Worm (Caenorhabditis elegans) whole organism, young adult: Measurements from ENCODE around the gene ZK470.4.
A peak's percentile ranks its signal among the peaks of the same experiment; 100 is the strongest.

ENCODE experiments used
- B0035.1 ChIP-seq: sonication (generic microtip); optimal IDR thresholded peaks from 2 replicates; lab custom pipeline; 2016; ENCODE audit warnings: missing genetic modification characterization, mild to moderate bottlenecking, missing compliant biosample characterization, missing genotype, missing genetic modification reagents
- B0261.1 ChIP-seq: sonication (generic microtip); optimal IDR thresholded peaks from 2 replicates; lab custom pipeline; 2016; ENCODE audit warnings: mild to moderate bottlenecking, missing genetic modification characterization, moderate library complexity, missing compliant biosample characterization
- B0336.3 ChIP-seq: fragments of 200-800 bp; sonication (Bioruptor generic); IDR thresholded peaks from 2 replicates; pipeline ENCODE4 v1.3.6; 2022; ENCODE audit warnings: missing genetic modification characterization, missing compliant biosample characterization
- C06A6.2 ChIP-seq: fragments of 200-800 bp; sonication (Bioruptor generic); conservative IDR thresholded peaks from 2 replicates; pipeline ENCODE4 v1.3.6; 2022; ENCODE audit warnings: missing genetic modification characterization, missing compliant biosample characterization
- F22D6.2 ChIP-seq: sonication (generic microtip); optimal IDR thresholded peaks from 2 replicates; lab custom pipeline; 2016; ENCODE audit warnings: mild to moderate bottlenecking, missing genetic modification characterization, missing compliant biosample characterization
- F52B5.7 ChIP-seq: sonication (generic microtip); optimal IDR thresholded peaks from 2 replicates; lab custom pipeline; 2016; ENCODE audit warnings: mild to moderate bottlenecking, missing genetic modification characterization, missing compliant biosample characterization
- K12H6.12 ChIP-seq: fragments of 200-800 bp; sonication (Bioruptor generic); optimal IDR thresholded peaks from 2 replicates; lab custom pipeline; 2018; ENCODE audit warnings: mild to moderate bottlenecking, missing genetic modification characterization, missing compliant biosample characterization
- Y56A3A.18 ChIP-seq: fragments of 200-800 bp; sonication (Bioruptor generic); IDR thresholded peaks from 2 replicates; pipeline ENCODE4 v1.3.6; 2022; ENCODE audit warnings: missing genetic modification reagents, missing genetic modification characterization, missing compliant biosample characterization
- ama-1 ChIP-seq, 3 experiments: fragments of 150-350 bp in 1 of 3; sonication (generic microtip) in 2 of 3; optimal IDR thresholded peaks; 2 replicates each; lab custom pipeline; 2014 to 2018; ENCODE audit warnings: missing biosample characterization in 2 of 3, missing genetic modification characterization in 2 of 3, missing genetic modification reagents in 2 of 3
- atf-7 ChIP-seq: sonication (generic microtip); optimal IDR thresholded peaks from 2 replicates; lab custom pipeline; 2017; ENCODE audit warnings: mild to moderate bottlenecking, missing genetic modification characterization, missing compliant biosample characterization
- attf-6 ChIP-seq: fragments of 200-800 bp; sonication (Bioruptor generic); IDR thresholded peaks from 2 replicates; pipeline ENCODE4 v1.3.6; 2022; ENCODE audit warnings: missing genetic modification reagents, missing genetic modification characterization, missing compliant biosample characterization
- bed-1 ChIP-seq: fragments of 200-800 bp; sonication (Bioruptor generic); IDR thresholded peaks from 2 replicates; pipeline ENCODE4 v1.3.6; 2022; ENCODE audit warnings: missing genetic modification reagents, missing genetic modification characterization, missing compliant biosample characterization
- cebp-2 ChIP-seq: fragments of 200-800 bp; sonication (Bioruptor generic); IDR thresholded peaks from 2 replicates; pipeline ENCODE4 v1.3.6; 2022; ENCODE audit warnings: missing genetic modification characterization, missing compliant biosample characterization
- ceh-91 ChIP-seq: fragments of 200-800 bp; sonication (Bioruptor generic); IDR thresholded peaks from 2 replicates; pipeline ENCODE4 v1.3.6; 2022; ENCODE audit warnings: missing genetic modification reagents, missing genetic modification characterization, missing compliant biosample characterization
- chd-7 ChIP-seq: sonication (generic microtip); optimal IDR thresholded peaks from 2 replicates; lab custom pipeline; 2016; ENCODE audit warnings: mild to moderate bottlenecking, missing genetic modification characterization, moderate library complexity, missing compliant biosample characterization
- die-1 ChIP-seq: sonication (generic microtip); optimal IDR thresholded peaks from 2 replicates; lab custom pipeline; 2016; ENCODE audit warnings: missing genotype, mild to moderate bottlenecking, missing genetic modification characterization, missing compliant biosample characterization
- dox-1 ChIP-seq: fragments of 200-800 bp; sonication (Bioruptor generic); IDR thresholded peaks from 2 replicates; pipeline ENCODE4 v1.3.6; 2022; ENCODE audit warnings: missing genetic modification reagents, missing genetic modification characterization, missing compliant biosample characterization
- dpff-1 ChIP-seq: sonication (generic microtip); optimal IDR thresholded peaks from 2 replicates; lab custom pipeline; 2017; ENCODE audit warnings: mild to moderate bottlenecking, missing genetic modification characterization, missing compliant biosample characterization
- egl-18 ChIP-seq: fragments of 200-800 bp; sonication (Bioruptor generic); IDR thresholded peaks from 2 replicates; pipeline ENCODE4 v1.3.6; 2022; ENCODE audit warnings: missing genetic modification reagents, missing genetic modification characterization, missing compliant biosample characterization
- ets-4 ChIP-seq: fragments of 200-800 bp; sonication (Bioruptor generic); optimal IDR thresholded peaks from 2 replicates; lab custom pipeline; 2018; ENCODE audit warnings: mild to moderate bottlenecking, missing genetic modification characterization, missing compliant biosample characterization
- hrde-1 ChIP-seq: sonication (generic microtip); optimal IDR thresholded peaks from 2 replicates; lab custom pipeline; 2016; ENCODE audit warnings: missing genetic modification characterization, mild to moderate bottlenecking, missing compliant biosample characterization, moderate library complexity, missing genotype, missing genetic modification reagents, borderline replicate concordance
- hsf-1 ChIP-seq: fragments of 200-800 bp; sonication (Bioruptor generic); IDR thresholded peaks from 2 replicates; pipeline ENCODE4 v1.3.6; 2022; ENCODE audit warnings: missing genetic modification reagents, missing genetic modification characterization, missing compliant biosample characterization
- let-526 ChIP-seq: fragments of 200-800 bp; sonication (Bioruptor generic); IDR thresholded peaks from 2 replicates; pipeline ENCODE4 v1.3.6; 2022; ENCODE audit warnings: missing genetic modification reagents, missing genetic modification characterization, missing compliant biosample characterization
- let-607 ChIP-seq, 2 experiments: fragments of 200-800 bp in 1 of 2; sonication (Bioruptor generic) in 1 of 2; sonication (generic microtip) in 1 of 2; optimal IDR thresholded peaks; 2 replicates each; lab custom pipeline; 2016 to 2018; ENCODE audit warnings: mild to moderate bottlenecking in 2 of 2, missing compliant biosample characterization in 2 of 2, missing genetic modification characterization in 2 of 2, moderate library complexity in 2 of 2, missing genotype in 1 of 2
- lin-40 ChIP-seq: sonication (generic microtip); optimal IDR thresholded peaks from 2 replicates; lab custom pipeline; 2016; ENCODE audit warnings: missing genetic modification characterization, mild to moderate bottlenecking, missing compliant biosample characterization, missing genotype, missing genetic modification reagents
- madf-10 ChIP-seq: sonication (generic microtip); optimal IDR thresholded peaks from 2 replicates; lab custom pipeline; 2016; ENCODE audit warnings: mild to moderate bottlenecking, missing genetic modification characterization, missing compliant biosample characterization
- mcd-1 ChIP-seq: fragments of 200-800 bp; sonication (Bioruptor generic); IDR thresholded peaks from 2 replicates; pipeline ENCODE4 v1.3.6; 2022; ENCODE audit warnings: missing genetic modification reagents, missing genetic modification characterization, missing compliant biosample characterization
- nfya-2 ChIP-seq: fragments of 200-800 bp; sonication (Bioruptor generic); IDR thresholded peaks from 2 replicates; pipeline ENCODE4 v1.3.6; 2022; ENCODE audit warnings: missing genetic modification reagents, missing genetic modification characterization, missing compliant biosample characterization
- nfyb-1 ChIP-seq: fragments of 200-800 bp; sonication (Bioruptor generic); IDR thresholded peaks from 2 replicates; pipeline ENCODE4 v1.3.6; 2022; ENCODE audit warnings: missing genetic modification reagents, missing genetic modification characterization, missing compliant biosample characterization
- nhr-80 ChIP-seq: sonication (generic microtip); optimal IDR thresholded peaks from 2 replicates; lab custom pipeline; 2016; ENCODE audit warnings: missing genetic modification characterization, missing compliant biosample characterization
- sea-2 ChIP-seq: fragments of 200-800 bp; sonication (Bioruptor generic); IDR thresholded peaks from 2 replicates; pipeline ENCODE4 v1.3.6; 2022; ENCODE audit warnings: missing genetic modification characterization, missing compliant biosample characterization
- snpc-1.1 ChIP-seq: sonication (generic microtip); optimal IDR thresholded peaks from 2 replicates; lab custom pipeline; 2017; ENCODE audit warnings: missing genetic modification characterization, mild to moderate bottlenecking, missing compliant biosample characterization, antibody characterized with exemption, moderate library complexity, missing genotype, missing genetic modification reagents; ENCODE audit not compliant: insufficient read depth
- somi-1 ChIP-seq: fragments of 200-800 bp; sonication (Bioruptor generic); optimal IDR thresholded peaks from 2 replicates; lab custom pipeline; 2018; ENCODE audit warnings: mild to moderate bottlenecking, missing genetic modification characterization, missing compliant biosample characterization
- tbx-9 ChIP-seq: sonication (generic microtip); optimal IDR thresholded peaks from 2 replicates; lab custom pipeline; 2016; ENCODE audit warnings: borderline replicate concordance, missing genetic modification characterization, inconsistent platforms, missing compliant biosample characterization
- unc-62 ChIP-seq: fragments of 150-350 bp; optimal IDR thresholded peaks from 2 replicates; lab custom pipeline; 2014; ENCODE audit warnings: missing biosample characterization, missing genetic modification reagents, missing genetic modification characterization
- ztf-25 ChIP-seq: fragments of 200-800 bp; sonication (Bioruptor generic); IDR thresholded peaks from 2 replicates; pipeline ENCODE4 v1.3.6; 2022; ENCODE audit warnings: missing genetic modification reagents, missing genetic modification characterization, missing compliant biosample characterization
- ztf-26 ChIP-seq: sonication (generic microtip); optimal IDR thresholded peaks from 2 replicates; lab custom pipeline; 2017; ENCODE audit warnings: missing genetic modification characterization, missing compliant biosample characterization
- ztf-28 ChIP-seq: fragments of 200-800 bp; sonication (Bioruptor generic); IDR thresholded peaks from 2 replicates; pipeline ENCODE4 v1.3.6; 2022; ENCODE audit warnings: missing genetic modification reagents, missing genetic modification characterization, missing compliant biosample characterization
- ztf-6 ChIP-seq: fragments of 200-800 bp; sonication (Bioruptor generic); IDR thresholded peaks from 2 replicates; pipeline ENCODE4 v1.3.6; 2022; ENCODE audit warnings: missing genetic modification reagents, missing genetic modification characterization, missing compliant biosample characterization

ZK470.4 gene

ce11 chrX:4137452-4138164, 2.0 kb downstream of the ZK470.4 start (continued):
- TF ChIP-seq nfya-2 (GFP tag; lab: Robert Waterston, UW), result no peak

DNA sequence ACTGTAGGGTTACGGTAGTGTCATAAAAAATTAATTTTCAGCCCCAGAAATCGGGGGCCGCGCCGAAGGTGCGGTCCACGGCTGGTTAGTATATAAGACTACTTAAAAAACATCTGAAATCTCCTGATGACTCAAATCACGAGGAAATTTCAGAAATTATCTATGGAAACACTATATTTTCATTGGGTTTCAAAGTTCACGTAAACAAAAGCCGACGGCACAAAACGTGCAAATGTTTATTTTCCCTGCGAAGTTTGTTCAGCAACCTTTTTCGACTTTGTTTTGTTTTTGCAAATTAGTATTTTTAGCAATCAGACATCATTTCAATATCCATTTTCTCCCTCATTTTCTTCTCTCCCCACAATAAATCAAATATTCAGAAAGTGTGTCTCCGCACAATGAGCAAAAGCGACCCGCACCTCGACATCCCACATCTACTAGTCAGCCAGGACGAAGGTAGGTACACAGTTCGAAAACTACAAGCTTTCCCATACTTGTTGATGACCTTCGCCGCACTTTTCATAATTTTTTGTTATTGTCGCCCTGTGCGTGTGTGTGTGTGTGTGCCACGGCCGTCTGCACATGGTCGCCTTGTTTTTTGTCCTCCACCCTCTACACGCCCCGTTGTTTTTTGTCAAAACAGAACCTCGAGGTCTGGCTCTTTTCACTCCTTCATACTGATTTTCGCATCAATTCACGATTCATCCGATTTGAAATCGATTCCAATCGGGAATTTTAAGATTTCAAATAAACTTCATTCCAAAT, 2.8 kb downstream of the ZK470.4 start:
- TF ChIP-seq nfyb-1 (GFP tag; lab: Robert Waterston, UW) (peak; percentile 32; the same call in 1 of the 2 replicates), attf-6 (no peak), B0035.1 (tag; lab: Kevin White, UChicago) (no peak)
- TF ChIP-seq, all 124 proteins: peak for 1

- TF ChIP-seq mcd-1 (no peak), snpc-1.1 (tag; lab: Kevin White, UChicago) (no peak), hsf-1 (GFP tag; lab: Robert Waterston, UW) (no peak), sea-2 (GFP tag; lab: Robert Waterston, UW) (no peak), madf-10 (tag; lab: Kevin White, UChicago) (no peak), Y56A3A.18 (no peak), egl-18 (GFP tag; lab: Robert Waterston, UW) (no peak), nfyb-1 (GFP tag; lab: Robert Waterston, UW) (no peak)
Measured at ce11 chrX:4134855-4135254, 4.7 kb downstream of the ZK470.4 start, which contains the start of gene ZK470.2. ZK470.2 (plus strand) TSS chrX:4135155.

DNA sequence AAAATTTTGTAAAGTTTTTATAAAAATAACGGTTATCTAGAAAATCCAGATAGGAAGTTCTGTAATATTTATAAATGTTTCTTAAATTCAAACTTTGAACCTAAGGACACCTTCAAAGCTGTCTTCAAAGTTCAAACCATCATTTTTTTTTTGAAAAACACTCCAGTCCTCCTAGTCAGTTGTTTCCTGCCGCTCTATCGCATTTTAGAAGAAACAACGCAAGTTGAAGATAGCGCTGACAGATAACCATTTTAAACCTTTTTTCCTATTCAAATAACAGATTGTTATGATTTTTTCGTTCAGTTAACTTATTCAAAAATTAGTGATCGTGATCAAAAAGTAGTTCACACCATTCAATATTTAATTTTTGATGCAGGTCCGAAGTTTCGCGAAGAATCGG, 6.2 kb downstream of the ZK470.4 start:
- TF ChIP-seq ztf-28, result no peak
- TF ChIP-seq dpff-1, result no peak
- TF ChIP-seq tbx-9 (tag; lab: Kevin White, UChicago), result no peak
- no peak for TF ChIP-seq cebp-2 (GFP tag; lab: Robert Waterston, UW)
- TF ChIP-seq bed-1 (GFP tag; lab: Robert Waterston, UW), result no peak
- peak; percentile 10 for TF ChIP-seq nhr-80
- TF ChIP-seq, all 124 proteins: peak for 1

- TF ChIP-seq lin-40 (peak; percentile 65), chd-7 (peak; percentile 36), C06A6.2 (GFP tag; lab: Robert Waterston, UW) (0 out of 2 replicates have a peak, but pooled peaks have one; percentile 35), somi-1 (GFP tag; lab: Kevin White, UChicago) (peak; percentile 73), F22D6.2 (peak; percentile 45), ztf-26 (peak; percentile 71), nhr-80 (peak; percentile 2), die-1 (peak; percentile 50), ama-1 (optimal IDR thresholded peaks at IDR 0.05; lab: Kevin White, UChicago) (no peak), ama-1 (GFP tag; optimal IDR thresholded peaks at IDR 0.05; lab: Kevin White, UChicago) (no peak), let-526 (no peak), K12H6.12 (tag; lab: Kevin White, UChicago) (no peak)
Measured at ce11 chrX:4132243-4132642, 7.3 kb downstream of the ZK470.4 start.

DNA sequence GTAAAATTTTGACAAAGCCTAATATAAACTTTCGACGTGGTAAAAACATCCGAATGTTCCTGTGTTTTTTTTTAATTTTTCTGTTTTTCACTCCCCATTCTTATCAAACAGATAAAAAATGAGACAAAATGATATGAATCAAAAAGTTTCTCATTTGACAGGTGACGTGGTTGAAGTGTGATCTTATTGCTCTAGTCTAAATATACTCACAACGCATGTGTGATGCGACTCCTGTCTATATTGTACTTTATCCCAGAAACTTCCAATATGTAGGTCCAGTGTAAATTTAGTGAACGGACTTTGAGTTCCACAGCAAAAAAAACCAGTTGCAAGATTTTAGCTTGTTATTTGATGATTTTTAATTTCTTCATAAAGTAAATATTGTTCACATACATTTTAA, 8.2 kb downstream of the ZK470.4 start:
- TF ChIP-seq K12H6.12 (tag; lab: Kevin White, UChicago), result no peak
- TF ChIP-seq let-607 (tag; optimal IDR thresholded peaks at IDR 0.05; lab: Kevin White, UChicago), result no peak
- TF ChIP-seq let-526, result no peak
- no peak for TF ChIP-seq hrde-1 (tag; lab: Kevin White, UChicago)
- no peak for TF ChIP-seq B0336.3 (GFP tag; lab: Robert Waterston, UW)
- no peak for TF ChIP-seq unc-62 (GFP tag; lab: Kevin White, UChicago)
- TF ChIP-seq dox-1 (GFP tag; lab: Robert Waterston, UW), result no peak
- no peak for TF ChIP-seq ets-4
- TF ChIP-seq ceh-91 (GFP tag; lab: Robert Waterston, UW), result no peak
- TF ChIP-seq ztf-6 (GFP tag; lab: Robert Waterston, UW), result no peak
- no peak for TF ChIP-seq ztf-25 (GFP tag; lab: Robert Waterston, UW)
- TF ChIP-seq F52B5.7 (tag; lab: Kevin White, UChicago), result no peak
- no peak for TF ChIP-seq attf-6
- no peak for TF ChIP-seq atf-7 (tag; lab: Kevin White, UChicago)
- TF ChIP-seq B0261.1 (tag; lab: Kevin White, UChicago), result no peak
